Worm (Caenorhabditis elegans) whole organism, mixed stage, embryonic: ENCODE measurements around the gene pqn-37.

ENCODE experiments used
- M03D4.4 ChIP-seq: sonication (generic microtip); optimal IDR thresholded peaks from 2 replicates; lab custom pipeline; 2017; ENCODE audit warnings: mild to moderate bottlenecking, missing genetic modification characterization, missing compliant biosample characterization
- bed-3 ChIP-seq: fragments of 200-800 bp; sonication (Bioruptor generic); optimal IDR thresholded peaks from 3 replicates; lab custom pipeline; 2018; ENCODE audit warnings: mild to moderate bottlenecking, missing genetic modification characterization, moderate library complexity, missing compliant biosample characterization
- blmp-1 ChIP-seq: fragments of 150-350 bp; optimal IDR thresholded peaks from 2 replicates; lab custom pipeline; 2014; ENCODE audit warnings: missing biosample characterization, missing genetic modification characterization
- ceh-43 ChIP-seq: fragments of 200-800 bp; sonication (Bioruptor generic); optimal IDR thresholded peaks from 2 replicates; lab custom pipeline; 2018; ENCODE audit warnings: mild to moderate bottlenecking, missing genetic modification characterization, moderate library complexity, missing compliant biosample characterization
- ceh-83 ChIP-seq: fragments of 200-800 bp; sonication (Bioruptor generic); optimal IDR thresholded peaks from 2 replicates; lab custom pipeline; 2018; ENCODE audit warnings: mild to moderate bottlenecking, missing genetic modification characterization, missing compliant biosample characterization
- ces-1 ChIP-seq: fragments of 150-350 bp; optimal IDR thresholded peaks from 2 replicates; lab custom pipeline; 2014; ENCODE audit warnings: missing biosample characterization, missing genetic modification reagents, missing genetic modification characterization
- cnd-1 ChIP-seq: fragments of 200-800 bp; sonication (Bioruptor generic); optimal IDR thresholded peaks from 2 replicates; lab custom pipeline; 2018; ENCODE audit warnings: mild to moderate bottlenecking, missing genetic modification characterization, missing compliant biosample characterization
- drap-1 ChIP-seq: fragments of 200-800 bp; sonication (Bioruptor generic); optimal IDR thresholded peaks from 3 replicates; lab custom pipeline; 2018; ENCODE audit warnings: mild to moderate bottlenecking, missing genetic modification characterization, missing compliant biosample characterization
- elt-1 ChIP-seq: sonication (generic microtip); optimal IDR thresholded peaks from 2 replicates; lab custom pipeline; 2017; ENCODE audit warnings: missing genetic modification characterization, mild to moderate bottlenecking, missing compliant biosample characterization, antibody characterized with exemption, moderate library complexity, borderline replicate concordance; ENCODE audit not compliant: insufficient read depth
- elt-3 ChIP-seq: fragments of 150-350 bp; optimal IDR thresholded peaks from 2 replicates; lab custom pipeline; 2014; ENCODE audit warnings: missing biosample characterization, missing genetic modification characterization
- flh-1 ChIP-seq: fragments of 200-800 bp; sonication (Bioruptor generic); optimal IDR thresholded peaks from 2 replicates; lab custom pipeline; 2018; ENCODE audit warnings: mild to moderate bottlenecking, missing genetic modification characterization, moderate library complexity, missing compliant biosample characterization
- lin-13 ChIP-seq: fragments of 150-350 bp; optimal IDR thresholded peaks from 2 replicates; lab custom pipeline; 2014; ENCODE audit warnings: missing biosample characterization, missing genetic modification characterization
- lin-32 ChIP-seq: fragments of 200-800 bp; sonication (Bioruptor generic); optimal IDR thresholded peaks from 2 replicates; lab custom pipeline; 2018; ENCODE audit warnings: mild to moderate bottlenecking, missing genetic modification characterization, missing compliant biosample characterization
- lsy-2 ChIP-seq: fragments of 150-350 bp; optimal IDR thresholded peaks from 2 replicates; lab custom pipeline; 2014; ENCODE audit warnings: missing biosample characterization, missing genetic modification characterization
- mab-5 ChIP-seq: fragments of 150-350 bp; optimal IDR thresholded peaks from 2 replicates; lab custom pipeline; 2014; ENCODE audit warnings: missing biosample characterization, missing genetic modification characterization
- mep-1 ChIP-seq: fragments of 150-350 bp; optimal IDR thresholded peaks from 2 replicates; lab custom pipeline; 2017; ENCODE audit warnings: missing biosample characterization, missing genetic modification reagents, missing genetic modification characterization, inconsistent platforms
- mls-2 ChIP-seq: sonication (generic microtip); optimal IDR thresholded peaks from 2 replicates; lab custom pipeline; 2016; ENCODE audit warnings: mild to moderate bottlenecking, missing genetic modification characterization, moderate library complexity, missing compliant biosample characterization
- nhr-12 ChIP-seq: fragments of 150-350 bp; optimal IDR thresholded peaks from 2 replicates; lab custom pipeline; 2014; ENCODE audit warnings: missing biosample characterization, missing genetic modification characterization
- nhr-2 ChIP-seq: fragments of 150-350 bp; optimal IDR thresholded peaks from 2 replicates; lab custom pipeline; 2014; ENCODE audit warnings: missing biosample characterization, missing genetic modification characterization
- nhr-237 ChIP-seq: fragments of 150-350 bp; optimal IDR thresholded peaks from 2 replicates; lab custom pipeline; 2014; ENCODE audit warnings: missing biosample characterization, missing genetic modification characterization
- nhr-28 ChIP-seq: fragments of 150-350 bp; optimal IDR thresholded peaks from 2 replicates; lab custom pipeline; 2014; ENCODE audit warnings: missing biosample characterization, missing genetic modification characterization
- nhr-76 ChIP-seq: sonication (generic microtip); optimal IDR thresholded peaks from 2 replicates; lab custom pipeline; 2017; ENCODE audit warnings: missing biosample characterization, missing genetic modification characterization
- pha-4 ChIP-seq: fragments of 150-350 bp; optimal IDR thresholded peaks from 2 replicates; lab custom pipeline; 2018; ENCODE audit warnings: missing biosample characterization, missing genetic modification reagents, missing genetic modification characterization
- sem-2 ChIP-seq: fragments of 200-800 bp; sonication (Bioruptor generic); optimal IDR thresholded peaks from 2 replicates; lab custom pipeline; 2018; ENCODE audit warnings: mild to moderate bottlenecking, missing genetic modification characterization, missing compliant biosample characterization
- snpc-4 ChIP-seq: fragments of 150-350 bp; optimal IDR thresholded peaks from 2 replicates; lab custom pipeline; 2014; ENCODE audit warnings: missing biosample characterization, missing genetic modification characterization
- sptf-1 ChIP-seq: sonication (generic microtip); optimal IDR thresholded peaks from 2 replicates; lab custom pipeline; 2017; ENCODE audit warnings: mild to moderate bottlenecking, missing genetic modification characterization, moderate library complexity, missing compliant biosample characterization
- tbx-8 ChIP-seq: fragments of 200-800 bp; sonication (Bioruptor generic); optimal IDR thresholded peaks from 2 replicates; lab custom pipeline; 2018; ENCODE audit warnings: mild to moderate bottlenecking, missing genetic modification characterization, moderate library complexity, missing compliant biosample characterization
- unc-120 ChIP-seq: sonication (generic microtip); optimal IDR thresholded peaks from 2 replicates; lab custom pipeline; 2017; ENCODE audit warnings: missing genetic modification characterization, missing compliant biosample characterization; ENCODE audit not compliant: poor library complexity, severe bottlenecking
- unc-39 ChIP-seq: fragments of 150-350 bp; optimal IDR thresholded peaks from 2 replicates; lab custom pipeline; 2014; ENCODE audit warnings: missing biosample characterization, missing genetic modification characterization
- unc-62 ChIP-seq: fragments of 150-350 bp; optimal IDR thresholded peaks from 2 replicates; lab custom pipeline; 2014; ENCODE audit warnings: missing biosample characterization, missing genetic modification reagents, missing genetic modification characterization
- zip-8 ChIP-seq: fragments of 150-350 bp; optimal IDR thresholded peaks from 2 replicates; lab custom pipeline; 2014; ENCODE audit warnings: missing biosample characterization, missing genetic modification characterization
- ztf-11 ChIP-seq: fragments of 150-350 bp; optimal IDR thresholded peaks from 2 replicates; lab custom pipeline; 2014; ENCODE audit warnings: missing biosample characterization, missing genetic modification characterization

The pqn-37 gene

ce11 chrX:3272580-3272979 is 22.2 kb upstream of the pqn-37 start, which contains the start of gene K09C4.7:
Gene K09C4.7, plus strand, starts transcription at chrX:3272880.
- TF ChIP-seq zip-8 (tag; lab: Kevin White, UChicago) (no peak), flh-1 (no peak), mab-5 (tag; lab: Kevin White, UChicago) (no peak), blmp-1 (tag; lab: Kevin White, UChicago) (no peak), unc-120 (tag; lab: Kevin White, UChicago) (no peak), ceh-83 (GFP tag; lab: Kevin White, UChicago) (no peak), tbx-8 (GFP tag; lab: Kevin White, UChicago) (no peak), sem-2 (no peak), lin-32 (GFP tag; lab: Kevin White, UChicago) (no peak), elt-1 (no peak), ces-1 (GFP tag; lab: Kevin White, UChicago) (no peak), ceh-43 (GFP tag; lab: Kevin White, UChicago) (no peak), nhr-237 (tag; lab: Kevin White, UChicago) (no peak), sptf-1 (no peak), cnd-1 (tag; lab: Kevin White, UChicago) (no peak), mep-1 (tag; lab: Kevin White, UChicago) (no peak), snpc-4 (tag; lab: Kevin White, UChicago) (no peak)

ce11 chrX:3271673-3272072 is 21.3 kb upstream of the pqn-37 start, which contains the start of gene K09C4.9:
Gene K09C4.9, minus strand, starts transcription at chrX:3271773.
- no peak for TF ChIP-seq sem-2
- no peak for TF ChIP-seq elt-3 (tag; lab: Kevin White, UChicago)
- TF ChIP-seq ceh-43 (GFP tag; lab: Kevin White, UChicago) = no peak
- TF ChIP-seq nhr-237 (tag; lab: Kevin White, UChicago) = no peak

DNA sequence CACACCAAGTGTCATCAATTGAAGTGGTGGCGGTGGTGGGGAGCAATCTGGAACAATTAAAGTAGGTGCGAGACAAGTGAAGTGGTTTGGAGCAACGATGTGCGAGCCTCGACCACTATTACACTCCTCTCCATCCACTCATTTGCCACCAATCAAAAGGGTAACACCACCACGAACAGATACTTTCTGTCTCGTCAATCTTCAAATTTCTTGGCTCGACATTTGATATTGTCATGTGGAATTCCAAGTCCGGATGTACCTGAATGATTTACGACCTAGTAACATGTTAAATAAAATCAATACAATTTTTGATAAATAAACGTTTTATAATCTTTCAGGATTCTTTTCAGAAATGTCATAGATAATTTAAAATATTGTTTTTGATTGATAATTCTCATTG is 20.5 kb upstream of the pqn-37 start, which contains the start of gene sul-1:
TSS of gene sul-1 (minus strand) at position 101 of the 400 bp plus-strand sequence.
- peak; percentile 11 for TF ChIP-seq unc-62 (GFP tag; lab: Kevin White, UChicago)
- TF ChIP-seq ceh-43 (GFP tag; lab: Kevin White, UChicago) = no peak
- no peak for TF ChIP-seq nhr-76 (tag; lab: Kevin White, UChicago)
- no peak for TF ChIP-seq bed-3 (GFP tag; lab: Kevin White, UChicago)
- peak; percentile 45 for TF ChIP-seq nhr-2 (tag; lab: Kevin White, UChicago)

DNA sequence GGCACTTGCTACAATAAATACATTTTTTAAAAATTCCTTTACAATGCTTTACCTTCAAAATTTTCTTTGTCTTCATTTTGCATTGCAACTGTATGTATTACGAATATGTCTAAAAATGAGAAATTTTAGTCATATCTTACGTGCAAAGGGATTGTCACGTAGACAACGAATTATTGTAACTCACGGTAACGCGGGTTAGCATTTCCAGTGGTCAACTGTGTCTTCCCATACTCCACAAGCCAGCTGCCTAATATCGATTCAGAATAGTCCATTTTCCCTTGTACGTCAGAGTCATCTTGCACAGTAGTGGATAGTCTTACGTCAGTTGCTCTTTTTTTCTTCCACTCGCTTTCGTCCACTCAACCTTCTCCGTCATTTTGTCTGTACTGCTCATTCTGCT is 12.3 kb upstream of the pqn-37 start, which contains the start of gene fbxb-71:
TSS of gene fbxb-71 (plus strand) at position 301 of the 400 bp plus-strand sequence.
- TF ChIP-seq unc-120 (tag; lab: Kevin White, UChicago) (no peak), unc-62 (GFP tag; lab: Kevin White, UChicago) (no peak), blmp-1 (tag; lab: Kevin White, UChicago) (no peak), lin-13 (tag; lab: Kevin White, UChicago) (no peak), nhr-2 (tag; lab: Kevin White, UChicago) (no peak), zip-8 (tag; lab: Kevin White, UChicago) (no peak), pha-4 (no peak), ces-1 (GFP tag; lab: Kevin White, UChicago) (no peak), ceh-83 (GFP tag; lab: Kevin White, UChicago) (no peak), ztf-11 (tag; lab: Kevin White, UChicago) (no peak), ceh-43 (GFP tag; lab: Kevin White, UChicago) (no peak)

DNA sequence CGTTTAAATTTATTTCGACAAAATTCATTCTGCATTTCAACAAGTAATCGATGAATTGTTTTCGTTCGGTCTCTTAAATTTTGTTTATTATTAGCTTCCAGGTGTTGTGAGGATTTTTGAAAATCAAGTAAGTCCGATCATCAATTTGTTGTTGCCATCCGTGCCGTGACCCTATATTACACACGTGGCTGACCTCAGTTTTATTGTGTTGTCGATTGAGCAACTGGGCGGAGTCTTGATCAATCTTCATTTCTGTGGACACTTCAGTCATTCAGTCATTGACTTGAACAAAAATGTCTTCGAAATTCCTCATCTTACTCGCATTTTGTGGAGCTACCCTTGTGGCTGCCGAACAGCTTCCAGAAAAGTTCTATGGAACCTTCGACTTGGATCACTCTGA is 10.2 kb upstream of the pqn-37 start, which contains the start of gene lbp-2:
TSS of gene lbp-2 (plus strand) at position 102 of the 400 bp plus-strand sequence.
- TF ChIP-seq unc-120 (tag; lab: Kevin White, UChicago) = no peak
- TF ChIP-seq mls-2 (tag; lab: Kevin White, UChicago) = no peak
- TF ChIP-seq unc-62 (GFP tag; lab: Kevin White, UChicago) = no peak
- no peak for TF ChIP-seq nhr-12 (tag; lab: Kevin White, UChicago)
- no peak for TF ChIP-seq tbx-8 (GFP tag; lab: Kevin White, UChicago)
- no peak for TF ChIP-seq mep-1 (tag; lab: Kevin White, UChicago)
- TF ChIP-seq snpc-4 (tag; lab: Kevin White, UChicago) = no peak
- no peak for TF ChIP-seq nhr-76 (tag; lab: Kevin White, UChicago)
- TF ChIP-seq lsy-2 (tag; lab: Kevin White, UChicago) = no peak
- TF ChIP-seq M03D4.4 (tag; lab: Kevin White, UChicago) = no peak
- TF ChIP-seq zip-8 (tag; lab: Kevin White, UChicago) = no peak
- no peak for TF ChIP-seq nhr-28
- TF ChIP-seq lin-32 (GFP tag; lab: Kevin White, UChicago) = no peak
- TF ChIP-seq drap-1 (GFP tag; lab: Kevin White, UChicago) = no peak
- no peak for TF ChIP-seq mab-5 (tag; lab: Kevin White, UChicago)
- no peak for TF ChIP-seq sem-2
- no peak for TF ChIP-seq blmp-1 (tag; lab: Kevin White, UChicago)
- TF ChIP-seq unc-39 (tag; lab: Kevin White, UChicago) = no peak
